Worm (Caenorhabditis elegans): ENCODE data around the gene semi-1.

The semi-1 gene

DNA sequence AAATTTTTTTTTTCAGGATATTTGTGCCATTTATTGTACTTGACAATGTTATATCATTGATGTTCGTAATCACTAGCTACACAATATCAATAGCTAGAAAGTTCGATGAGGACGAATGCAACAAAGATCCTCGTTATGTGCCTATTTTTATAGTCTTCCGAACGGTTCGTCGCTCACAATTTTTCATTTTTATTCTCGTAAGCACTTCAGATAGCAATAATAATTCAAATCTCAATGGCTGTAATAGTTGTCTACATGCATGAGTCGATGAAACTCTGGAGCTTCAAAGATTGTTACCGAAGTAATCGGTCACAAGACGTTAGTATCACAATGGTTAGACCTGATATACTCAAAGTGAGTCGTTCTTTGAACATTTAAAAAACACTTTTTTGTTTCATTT is 14.2 kb upstream of the semi-1 start:
- no peak for TF ChIP-seq daf-16 (GFP tag; optimal IDR thresholded peaks at IDR 0.05)
- peak; percentile 83 for TF ChIP-seq daf-16 (tag; optimal IDR thresholded peaks at IDR 0.05)
- TF ChIP-seq nhr-237 (tag; optimal IDR thresholded peaks at IDR 0.05): no peak
- no peak for TF ChIP-seq madf-9 (GFP tag; conservative IDR thresholded peaks at IDR 0.05)
- TF ChIP-seq ctbp-1 (GFP tag; IDR thresholded peaks at IDR 0.05): no peak
- no peak for TF ChIP-seq lim-7 (GFP tag; IDR thresholded peaks at IDR 0.05)
- no peak for TF ChIP-seq zip-2 (tag; optimal IDR thresholded peaks at IDR 0.05)
- TF ChIP-seq rbr-2 (tag; optimal IDR thresholded peaks at IDR 0.05): no peak
- no peak for TF ChIP-seq mes-2 (tag; optimal IDR thresholded peaks at IDR 0.05; ENCODE audit: poor library complexity, severe bottlenecking)
- TF ChIP-seq tra-1 (GFP tag; IDR thresholded peaks at IDR 0.05): no peak
- no peak for TF ChIP-seq skn-1 (tag; optimal IDR thresholded peaks at IDR 0.05)
- TF ChIP-seq F44E2.7 (GFP tag; IDR thresholded peaks at IDR 0.05): no peak
- TF ChIP-seq mep-1 (tag; optimal IDR thresholded peaks at IDR 0.05): peak; percentile 19
- TF ChIP-seq unc-130 (GFP tag; optimal IDR thresholded peaks at IDR 0.05): no peak
- TF ChIP-seq Y48G9A.11 (GFP tag; IDR thresholded peaks at IDR 0.05): no peak
- no peak for TF ChIP-seq ztf-7 (tag; optimal IDR thresholded peaks at IDR 0.05)
- no peak for TF ChIP-seq mdt-29 (GFP tag; IDR thresholded peaks at IDR 0.05)
- no peak for TF ChIP-seq ceh-62 (tag; optimal IDR thresholded peaks at IDR 0.05)
- TF ChIP-seq nhr-77 (tag; optimal IDR thresholded peaks at IDR 0.05): peak; percentile 35
- no peak for TF ChIP-seq ceh-28 (tag; optimal IDR thresholded peaks at IDR 0.05)
- TF ChIP-seq ama-1 (optimal IDR thresholded peaks at IDR 0.05): peak; percentile 55
- TF ChIP-seq ztf-11 (tag; optimal IDR thresholded peaks at IDR 0.05): no peak
- TF ChIP-seq ces-1 (GFP tag; optimal IDR thresholded peaks at IDR 0.05): no peak
- TF ChIP-seq hlh-11 (tag; optimal IDR thresholded peaks at IDR 0.05): peak; percentile 33
- no peak for TF ChIP-seq zip-11 (GFP tag; IDR thresholded peaks at IDR 0.05)
- no peak for TF ChIP-seq snpc-4 (tag; optimal IDR thresholded peaks at IDR 0.05)
- no peak for TF ChIP-seq lin-15B (tag; optimal IDR thresholded peaks at IDR 0.05)
- peak; percentile 70 for TF ChIP-seq nhr-102 (tag; optimal IDR thresholded peaks at IDR 0.05)
- no peak for TF ChIP-seq mxl-3 (GFP tag; optimal IDR thresholded peaks at IDR 0.05)
- no peak for TF ChIP-seq nhr-11 (tag; optimal IDR thresholded peaks at IDR 0.05)
- no peak for TF ChIP-seq zfp-2 (tag; optimal IDR thresholded peaks at IDR 0.05)
- TF ChIP-seq dve-1 (tag; optimal IDR thresholded peaks at IDR 0.05; ENCODE audit: insufficient read depth): peak; percentile 75
- no peak for TF ChIP-seq mdl-1 (tag; optimal IDR thresholded peaks at IDR 0.05)
- peak; percentile 25 for TF ChIP-seq nhr-6 (tag; optimal IDR thresholded peaks at IDR 0.05)
- TF ChIP-seq zfp-3 (GFP tag; conservative IDR thresholded peaks at IDR 0.05): no peak

DNA sequence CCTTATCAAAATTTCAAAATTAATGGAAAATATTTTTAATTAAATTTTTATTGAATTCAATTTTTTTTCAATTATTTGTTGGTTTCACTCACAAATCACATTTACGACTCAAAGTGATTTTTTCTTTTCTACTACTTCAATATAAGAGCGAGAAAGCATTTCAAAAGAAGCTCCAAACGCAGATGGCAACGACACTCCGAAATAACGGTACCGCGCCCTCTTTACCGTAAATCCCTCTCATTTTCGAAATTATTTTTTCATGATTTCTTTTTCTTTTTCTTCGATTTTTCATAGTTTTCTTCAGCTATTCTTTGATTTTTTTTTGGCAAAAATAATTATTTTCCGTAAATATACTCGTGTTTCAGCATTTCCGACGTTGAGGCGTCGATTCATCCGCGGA is 12.2 kb upstream of the semi-1 start:
- TF ChIP-seq Y48G9A.11 (GFP tag; IDR thresholded peaks at IDR 0.05): peak; percentile 98

DNA sequence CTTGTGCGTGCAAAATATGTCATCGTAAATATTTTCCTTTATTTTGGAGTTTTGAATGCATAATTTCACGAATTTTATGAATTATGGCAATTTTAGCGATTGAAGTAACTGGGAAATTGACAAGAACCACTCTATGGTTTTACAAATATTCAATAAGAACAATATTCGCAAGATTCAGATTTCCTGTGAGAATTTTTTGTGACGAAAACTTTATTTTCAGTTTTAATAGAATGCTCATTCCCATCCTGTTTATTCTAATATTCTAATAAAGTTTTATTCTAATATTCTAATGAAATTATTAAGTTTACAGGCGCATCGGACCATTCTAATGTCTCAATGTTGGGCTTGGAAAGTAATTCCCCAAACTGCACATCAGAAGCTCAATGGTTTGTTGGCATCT is 8.2 kb upstream of the semi-1 start, which contains the start of gene R11G10.3:
Gene R11G10.3 (plus strand): TSS at position 301 of the 400 bp plus-strand sequence.
- TF ChIP-seq egl-43 (GFP tag; IDR thresholded peaks at IDR 0.05) (no peak), saeg-2 (GFP tag; IDR thresholded peaks at IDR 0.05) (no peak), F37D6.2 (tag; optimal IDR thresholded peaks at IDR 0.05) (no peak), ceh-20 (GFP tag; IDR thresholded peaks at IDR 0.05) (no peak), nhr-6 (tag; optimal IDR thresholded peaks at IDR 0.05) (no peak), ZK337.2 (GFP tag; IDR thresholded peaks at IDR 0.05) (no peak), vab-7 (GFP tag; IDR thresholded peaks at IDR 0.05) (no peak), daf-16 (GFP tag; optimal IDR thresholded peaks at IDR 0.05) (no peak), daf-16 (tag; optimal IDR thresholded peaks at IDR 0.05) (no peak), ces-1 (GFP tag; optimal IDR thresholded peaks at IDR 0.05) (no peak), ZK546.5 (tag; optimal IDR thresholded peaks at IDR 0.05) (no peak), Y105C5A.15 (GFP tag; IDR thresholded peaks at IDR 0.05) (no peak), T20F7.1 (GFP tag; optimal IDR thresholded peaks at IDR 0.05) (no peak), ceh-32 (tag; optimal IDR thresholded peaks at IDR 0.05; ENCODE audit: poor library complexity) (no peak), hlh-11 (tag; optimal IDR thresholded peaks at IDR 0.05) (no peak)
